Worm (Caenorhabditis elegans): Measurements from ENCODE around the gene F46C5.2.

- no peak for TF ChIP-seq nhr-11 (tag; optimal IDR thresholded peaks at IDR 0.05)
- TF ChIP-seq elt-3 (tag; optimal IDR thresholded peaks at IDR 0.05) = no peak
- TF ChIP-seq aly-2 (tag; optimal IDR thresholded peaks at IDR 0.05) = no peak
Measured at ce11 chrII:8856524-8856923, 27.4 kb upstream of the F46C5.2 start.

Measured in whole organism, L2 larva.